Worm (Caenorhabditis elegans): Measurements from ENCODE around the gene K01D12.10.

Gene K01D12.10

ce11 chrV:12395699-12396098, 10.3 kb upstream of the K01D12.10 start, which contains the start of gene twk-14:
twk-14 (minus strand) TSS chrV:12395706.
- TF ChIP-seq hlh-12 (tag; optimal IDR thresholded peaks at IDR 0.05) (no peak), ztf-6 (GFP tag; IDR thresholded peaks at IDR 0.05) (no peak), sdz-38 (tag; optimal IDR thresholded peaks at IDR 0.05) (no peak), F57A8.1 (GFP tag; optimal IDR thresholded peaks at IDR 0.05) (no peak), dpff-1 (tag; optimal IDR thresholded peaks at IDR 0.05) (no peak), gei-17 (GFP tag; optimal IDR thresholded peaks at IDR 0.05) (no peak), chd-7 (tag; optimal IDR thresholded peaks at IDR 0.05) (no peak), sptf-2 (GFP tag; optimal IDR thresholded peaks at IDR 0.05) (no peak), ztf-25 (GFP tag; IDR thresholded peaks at IDR 0.05) (no peak), unc-62 (GFP tag; optimal IDR thresholded peaks at IDR 0.05) (no peak), T26A5.8 (tag; optimal IDR thresholded peaks at IDR 0.05) (no peak), F23B12.7 (tag; optimal IDR thresholded peaks at IDR 0.05; ENCODE audit: insufficient read depth) (no peak)

- TF ChIP-seq lir-1 (GFP tag; conservative IDR thresholded peaks at IDR 0.05) (no peak), hlh-12 (tag; optimal IDR thresholded peaks at IDR 0.05) (no peak), rpc-1 (optimal IDR thresholded peaks at IDR 0.05) (no peak), rpc-1 (tag; optimal IDR thresholded peaks at IDR 0.05) (no peak), ztf-22 (GFP tag; optimal IDR thresholded peaks at IDR 0.05) (no peak)
These were observed 8.5 kb upstream of the K01D12.10 start, which contains the start of gene K01D12.5 for ce11 chrV:12397545-12397944. K01D12.5 (plus strand) TSS chrV:12397845.

- no peak for TF ChIP-seq B0035.1 (tag; optimal IDR thresholded peaks at IDR 0.05)
- TF ChIP-seq nhr-80 (tag; optimal IDR thresholded peaks at IDR 0.05): peak; percentile 18
- no peak for TF ChIP-seq ceh-100 (GFP tag; IDR thresholded peaks at IDR 0.05)
- no peak for TF ChIP-seq F49E8.2 (tag; optimal IDR thresholded peaks at IDR 0.05; ENCODE audit: insufficient read depth)
- TF ChIP-seq die-1 (tag; optimal IDR thresholded peaks at IDR 0.05): no peak
- TF ChIP-seq tbx-9 (tag; optimal IDR thresholded peaks at IDR 0.05; ENCODE audit: borderline replicate concordance): no peak
- no peak for TF ChIP-seq ztf-3 (GFP tag; optimal IDR thresholded peaks at IDR 0.05)
- TF ChIP-seq Y56A3A.18 (GFP tag; IDR thresholded peaks at IDR 0.05): no peak
- no peak for TF ChIP-seq cebp-1 (GFP tag; IDR thresholded peaks at IDR 0.05)
- TF ChIP-seq cebp-1 (tag; optimal IDR thresholded peaks at IDR 0.05): no peak
- TF ChIP-seq Y95B8A.8 (GFP tag; IDR thresholded peaks at IDR 0.05): no peak
- peak; percentile 96 for TF ChIP-seq attf-3 (GFP tag; conservative IDR thresholded peaks at IDR 0.05)
- TF ChIP-seq efl-1 (GFP tag; optimal IDR thresholded peaks at IDR 0.05): no peak
- TF ChIP-seq nhr-27 (tag; optimal IDR thresholded peaks at IDR 0.05): no peak
- TF ChIP-seq bed-2 (GFP tag; IDR thresholded peaks at IDR 0.05): no peak
- TF ChIP-seq B0261.1 (tag; optimal IDR thresholded peaks at IDR 0.05): no peak
- no peak for TF ChIP-seq ceh-40 (GFP tag; IDR thresholded peaks at IDR 0.05)
- peak; percentile 7 for TF ChIP-seq attf-5 (GFP tag; optimal IDR thresholded peaks at IDR 0.05)
- no peak for TF ChIP-seq F57A8.1 (GFP tag; optimal IDR thresholded peaks at IDR 0.05)
- TF ChIP-seq athp-1 (tag; optimal IDR thresholded peaks at IDR 0.05): no peak
- no peak for TF ChIP-seq somi-1 (GFP tag; optimal IDR thresholded peaks at IDR 0.05)
- no peak for TF ChIP-seq cebp-2 (GFP tag; IDR thresholded peaks at IDR 0.05)
- TF ChIP-seq F52B5.7 (tag; optimal IDR thresholded peaks at IDR 0.05): no peak
- TF ChIP-seq F39B2.1 (GFP tag; IDR thresholded peaks at IDR 0.05): no peak
- no peak for TF ChIP-seq C17E4.6 (GFP tag; IDR thresholded peaks at IDR 0.05)
- no peak for TF ChIP-seq let-607 (tag; optimal IDR thresholded peaks at IDR 0.05)
- TF ChIP-seq ztf-26 (tag; optimal IDR thresholded peaks at IDR 0.05): no peak
- TF ChIP-seq atf-7 (tag; optimal IDR thresholded peaks at IDR 0.05): peak; percentile 33
- TF ChIP-seq let-526 (GFP tag; IDR thresholded peaks at IDR 0.05): no peak
- peak; percentile 29; the same call in 1 of the 2 replicates for TF ChIP-seq madf-6 (GFP tag; IDR thresholded peaks at IDR 0.05)
- TF ChIP-seq F23B12.7 (tag; optimal IDR thresholded peaks at IDR 0.05; ENCODE audit: insufficient read depth): peak; percentile 4
- TF ChIP-seq fkh-3 (tag; optimal IDR thresholded peaks at IDR 0.05): no peak
These were observed 5.3 kb upstream of the K01D12.10 start, which contains the start of the genes K01D12.20 and miga-1 for ce11 chrV:12400677-12401236. K01D12.20 (minus strand) TSS chrV:12400814. miga-1 (minus strand) TSS chrV:12400859.

Data from whole organism, young adult.